Fruit fly (Drosophila melanogaster): ENCODE results near the gene CG12522.

- TF ChIP-seq Myc (optimal IDR thresholded peaks at IDR 0.05) = no peak
- TF ChIP-seq insv (optimal IDR thresholded peaks at IDR 0.05) = no peak
- no peak for TF ChIP-seq psq (optimal IDR thresholded peaks at IDR 0.05)
- TF ChIP-seq Sin3A (optimal IDR thresholded peaks at IDR 0.05) = no peak
These were observed 16.0 kb upstream of the CG12522 start for dm6 chr3L:11091943-11092609.
